Fruit fly (Drosophila melanogaster) whole organism, embryonic: Measurements from ENCODE around the gene Svil.

ENCODE experiments used
- Antp ChIP-seq: fragments of 200-800 bp; sonication (Bioruptor generic); optimal IDR thresholded peaks from 3 replicates; lab custom pipeline; 2016; ENCODE audit warnings: missing biosample characterization, missing genetic modification characterization
- CG10543 ChIP-seq: fragments of 200-800 bp; sonication (Bioruptor generic); optimal IDR thresholded peaks from 3 replicates; lab custom pipeline; 2017; ENCODE audit warnings: missing biosample characterization, mild to moderate bottlenecking, missing genetic modification characterization, moderate library complexity
- CG10565 ChIP-seq: fragments of 200-800 bp; sonication (Bioruptor generic); optimal IDR thresholded peaks from 3 replicates; lab custom pipeline; 2016; ENCODE audit warnings: missing biosample characterization, mild to moderate bottlenecking, missing genetic modification characterization
- CG11093 ChIP-seq: fragments of 200-800 bp; sonication (Bioruptor generic); IDR thresholded peaks from 3 replicates; pipeline ENCODE4 v1.3.6; 2022; ENCODE audit warnings: missing biosample characterization, missing genetic modification characterization
- CG11695 ChIP-seq: fragments of 200-800 bp; sonication (Bioruptor generic); IDR thresholded peaks from 3 replicates; pipeline ENCODE4 v1.3.6; 2022; ENCODE audit warnings: missing biosample characterization, missing genetic modification characterization
- CG12155 ChIP-seq: fragments of 200-800 bp; sonication (Bioruptor generic); optimal IDR thresholded peaks from 3 replicates; lab custom pipeline; 2016; ENCODE audit warnings: missing biosample characterization, missing genetic modification characterization
- CG12391 ChIP-seq: fragments of 200-800 bp; sonication (Bioruptor generic); optimal IDR thresholded peaks from 3 replicates; lab custom pipeline; 2018; ENCODE audit warnings: missing biosample characterization, mild to moderate bottlenecking, missing genetic modification characterization, moderate library complexity
- CG12659 ChIP-seq: fragments of 200-800 bp; sonication (Bioruptor generic); optimal IDR thresholded peaks from 3 replicates; lab custom pipeline; 2017; ENCODE audit warnings: mild to moderate bottlenecking, missing biosample characterization, missing genetic modification reagents, missing genetic modification characterization
- CG12942 ChIP-seq: fragments of 200-800 bp; sonication (Bioruptor generic); optimal IDR thresholded peaks from 3 replicates; lab custom pipeline; 2016; ENCODE audit warnings: missing biosample characterization, missing genetic modification characterization
- CG13775 ChIP-seq: fragments of 200-800 bp; sonication (Bioruptor generic); optimal IDR thresholded peaks from 3 replicates; lab custom pipeline; 2017; ENCODE audit warnings: missing biosample characterization, mild to moderate bottlenecking, missing genetic modification characterization
- CG14667 ChIP-seq: fragments of 200-800 bp; sonication (Bioruptor generic); IDR thresholded peaks from 2 replicates; pipeline ENCODE4 v1.3.6; 2022; ENCODE audit warnings: missing biosample characterization, missing genetic modification characterization
- CG14965 ChIP-seq: fragments of 200-800 bp; sonication (Bioruptor generic); optimal IDR thresholded peaks from 2 replicates; lab custom pipeline; 2016; ENCODE audit warnings: missing biosample characterization, missing genetic modification characterization, borderline replicate concordance
- CG15269 ChIP-seq: fragments of 200-800 bp; sonication (Bioruptor generic); optimal IDR thresholded peaks from 2 replicates; lab custom pipeline; 2018; ENCODE audit warnings: missing biosample characterization, mild to moderate bottlenecking, missing genetic modification characterization, moderate library complexity
- CG1602 ChIP-seq: fragments of 200-800 bp; sonication (Bioruptor generic); optimal IDR thresholded peaks from 3 replicates; lab custom pipeline; 2016; ENCODE audit warnings: missing biosample characterization, missing genetic modification characterization
- CG17361 ChIP-seq: fragments of 200-800 bp; sonication (Bioruptor generic); IDR thresholded peaks from 3 replicates; pipeline ENCODE4 v1.3.6; 2022; ENCODE audit warnings: missing biosample characterization, missing genetic modification characterization
- CG17912 ChIP-seq: fragments of 200-800 bp; sonication (Bioruptor generic); optimal IDR thresholded peaks from 2 replicates; lab custom pipeline; 2018; ENCODE audit warnings: missing biosample characterization, mild to moderate bottlenecking, missing genetic modification characterization
- CG1792 ChIP-seq: fragments of 200-800 bp; sonication (Bioruptor generic); optimal IDR thresholded peaks from 2 replicates; lab custom pipeline; 2016; ENCODE audit warnings: missing biosample characterization, missing genetic modification characterization
- CG18619 ChIP-seq: fragments of 200-800 bp; sonication (Bioruptor generic); optimal IDR thresholded peaks from 3 replicates; lab custom pipeline; 2017; ENCODE audit warnings: missing biosample characterization, mild to moderate bottlenecking, missing genetic modification characterization
- CG2129 ChIP-seq: fragments of 200-800 bp; sonication (Bioruptor generic); IDR thresholded peaks from 2 replicates; pipeline ENCODE4 v1.3.6; 2022; ENCODE audit warnings: missing biosample characterization, missing genetic modification characterization; ENCODE audit not compliant: partially characterized antibody
- CG2678 ChIP-seq: fragments of 200-800 bp; sonication (Bioruptor generic); optimal IDR thresholded peaks from 3 replicates; lab custom pipeline; 2019; ENCODE audit warnings: missing biosample characterization, mild to moderate bottlenecking, missing genetic modification characterization, moderate library complexity
- CG2712 ChIP-seq: fragments of 200-800 bp; optimal IDR thresholded peaks from 3 replicates; lab custom pipeline; 2019; ENCODE audit warnings: missing biosample characterization, mild to moderate bottlenecking, missing genetic modification characterization, moderate library complexity
- CG6654 ChIP-seq: fragments of 200-800 bp; sonication (Bioruptor generic); optimal IDR thresholded peaks from 2 replicates; lab custom pipeline; 2017; ENCODE audit warnings: missing biosample characterization, mild to moderate bottlenecking, missing genetic modification characterization
- CG7357 ChIP-seq: fragments of 200-800 bp; sonication (Bioruptor generic); IDR thresholded peaks from 3 replicates; pipeline ENCODE4 v1.3.6; 2022; ENCODE audit warnings: missing biosample characterization, missing genetic modification characterization
- CG8944 ChIP-seq: fragments of 200-800 bp; sonication (Bioruptor generic); optimal IDR thresholded peaks from 3 replicates; lab custom pipeline; 2016; ENCODE audit warnings: missing biosample characterization, missing genetic modification characterization
- CG9215 ChIP-seq: fragments of 200-800 bp; sonication (Bioruptor generic); IDR thresholded peaks from 2 replicates; pipeline ENCODE4 v1.3.6; 2022; ENCODE audit warnings: missing biosample characterization, missing genetic modification characterization
- CrebB ChIP-seq: fragments of 200-800 bp; sonication (Bioruptor generic); optimal IDR thresholded peaks from 3 replicates; lab custom pipeline; 2018; ENCODE audit warnings: missing biosample characterization, mild to moderate bottlenecking, missing genetic modification characterization
- Dp ChIP-seq: fragments of 200-800 bp; sonication (Bioruptor generic); optimal IDR thresholded peaks from 2 replicates; lab custom pipeline; 2018; ENCODE audit warnings: missing biosample characterization, mild to moderate bottlenecking, missing genetic modification characterization, moderate library complexity
- Elba2 ChIP-seq: fragments of 200-800 bp; sonication (Bioruptor generic); optimal IDR thresholded peaks from 3 replicates; lab custom pipeline; 2016; ENCODE audit warnings: missing biosample characterization, missing genetic modification characterization
- HLHmδ ChIP-seq: fragments of 200-800 bp; sonication (Bioruptor generic); optimal IDR thresholded peaks from 2 replicates; lab custom pipeline; 2018; ENCODE audit warnings: missing biosample characterization, mild to moderate bottlenecking, missing genetic modification characterization, moderate library complexity
- Hsf ChIP-seq: fragments of 200-800 bp; sonication (Bioruptor generic); optimal IDR thresholded peaks from 3 replicates; lab custom pipeline; 2016; ENCODE audit warnings: missing biosample characterization, missing genetic modification characterization
- Jarid2 ChIP-seq: fragments of 200-800 bp; sonication (Bioruptor generic); optimal IDR thresholded peaks from 3 replicates; lab custom pipeline; 2017; ENCODE audit warnings: mild to moderate bottlenecking, missing biosample characterization, missing genetic modification reagents, missing genetic modification characterization
- MESR4 ChIP-seq: fragments of 200-800 bp; sonication (Bioruptor generic); optimal IDR thresholded peaks from 2 replicates; lab custom pipeline; 2018; ENCODE audit warnings: missing biosample characterization, mild to moderate bottlenecking, missing genetic modification characterization, moderate library complexity
- NfI ChIP-seq: fragments of 200-800 bp; sonication (Bioruptor generic); optimal IDR thresholded peaks from 3 replicates; lab custom pipeline; 2018; ENCODE audit warnings: missing biosample characterization, mild to moderate bottlenecking, missing genetic modification characterization, moderate library complexity
- Side ChIP-seq: fragments of 200-800 bp; sonication (Bioruptor generic); optimal IDR thresholded peaks from 2 replicates; lab custom pipeline; 2016; ENCODE audit warnings: missing biosample characterization, missing genetic modification characterization
- Sin3A ChIP-seq: fragments of >200 bp; optimal IDR thresholded peaks from 2 replicates; lab custom pipeline; 2018
- crc ChIP-seq: fragments of 200-800 bp; sonication (Bioruptor generic); optimal IDR thresholded peaks from 2 replicates; lab custom pipeline; 2016; ENCODE audit warnings: missing biosample characterization, missing genetic modification characterization
- dan ChIP-seq: fragments of 200-800 bp; sonication (Bioruptor generic); IDR thresholded peaks from 2 replicates; pipeline ENCODE4 v1.3.6; 2022; ENCODE audit warnings: missing biosample characterization, missing genetic modification characterization
- exex ChIP-seq: fragments of 200-800 bp; sonication (Bioruptor generic); optimal IDR thresholded peaks from 4 replicates; lab custom pipeline; 2018; ENCODE audit warnings: missing biosample characterization, mild to moderate bottlenecking, missing genetic modification characterization, moderate library complexity
- fd96Cb ChIP-seq: fragments of 200-800 bp; sonication (Bioruptor generic); optimal IDR thresholded peaks from 2 replicates; lab custom pipeline; 2018; ENCODE audit warnings: missing biosample characterization, mild to moderate bottlenecking, missing genetic modification characterization, moderate library complexity
- gce ChIP-seq: fragments of 200-800 bp; sonication (Bioruptor generic); IDR thresholded peaks from 3 replicates; pipeline ENCODE4 v1.3.6; 2022; ENCODE audit warnings: missing biosample characterization, missing genetic modification characterization
- kah ChIP-seq: fragments of 200-800 bp; sonication (Bioruptor generic); optimal IDR thresholded peaks from 2 replicates; lab custom pipeline; 2018; ENCODE audit warnings: missing biosample characterization, mild to moderate bottlenecking, missing genetic modification characterization
- maf-S ChIP-seq: fragments of 200-800 bp; sonication (Bioruptor generic); optimal IDR thresholded peaks from 2 replicates; lab custom pipeline; 2016; ENCODE audit warnings: missing biosample characterization, missing genetic modification characterization
- mld ChIP-seq: fragments of 200-800 bp; sonication (Bioruptor generic); IDR thresholded peaks from 3 replicates; pipeline ENCODE4 v1.3.6; 2022; ENCODE audit warnings: missing biosample characterization, missing genetic modification characterization; ENCODE audit not compliant: partially characterized antibody
- nerfin-2 ChIP-seq: fragments of 200-800 bp; sonication (Bioruptor generic); IDR thresholded peaks from 2 replicates; pipeline ENCODE4 v1.3.6; 2022; ENCODE audit warnings: missing biosample characterization, missing genetic modification characterization; ENCODE audit not compliant: partially characterized antibody
- pb ChIP-seq: fragments of 200-800 bp; sonication (Bioruptor generic); optimal IDR thresholded peaks from 3 replicates; lab custom pipeline; 2016; ENCODE audit warnings: missing biosample characterization, missing genetic modification characterization
- repo ChIP-seq: fragments of 200-800 bp; sonication (Bioruptor generic); optimal IDR thresholded peaks from 2 replicates; lab custom pipeline; 2016; ENCODE audit warnings: missing biosample characterization, missing genetic modification characterization
- schlank ChIP-seq: fragments of 200-800 bp; sonication (Bioruptor generic); optimal IDR thresholded peaks from 2 replicates; lab custom pipeline; 2018; ENCODE audit warnings: missing biosample characterization, mild to moderate bottlenecking, missing genetic modification characterization
- ssp ChIP-seq: fragments of 200-800 bp; sonication (Bioruptor generic); IDR thresholded peaks from 2 replicates; pipeline ENCODE4 v1.3.6; 2022; ENCODE audit warnings: missing biosample characterization, missing genetic modification characterization
- twi ChIP-seq: fragments of 200-800 bp; optimal IDR thresholded peaks from 2 replicates; lab custom pipeline; 2019; ENCODE audit warnings: missing biosample characterization, mild to moderate bottlenecking, missing genetic modification characterization, moderate library complexity

The Svil gene

DNA sequence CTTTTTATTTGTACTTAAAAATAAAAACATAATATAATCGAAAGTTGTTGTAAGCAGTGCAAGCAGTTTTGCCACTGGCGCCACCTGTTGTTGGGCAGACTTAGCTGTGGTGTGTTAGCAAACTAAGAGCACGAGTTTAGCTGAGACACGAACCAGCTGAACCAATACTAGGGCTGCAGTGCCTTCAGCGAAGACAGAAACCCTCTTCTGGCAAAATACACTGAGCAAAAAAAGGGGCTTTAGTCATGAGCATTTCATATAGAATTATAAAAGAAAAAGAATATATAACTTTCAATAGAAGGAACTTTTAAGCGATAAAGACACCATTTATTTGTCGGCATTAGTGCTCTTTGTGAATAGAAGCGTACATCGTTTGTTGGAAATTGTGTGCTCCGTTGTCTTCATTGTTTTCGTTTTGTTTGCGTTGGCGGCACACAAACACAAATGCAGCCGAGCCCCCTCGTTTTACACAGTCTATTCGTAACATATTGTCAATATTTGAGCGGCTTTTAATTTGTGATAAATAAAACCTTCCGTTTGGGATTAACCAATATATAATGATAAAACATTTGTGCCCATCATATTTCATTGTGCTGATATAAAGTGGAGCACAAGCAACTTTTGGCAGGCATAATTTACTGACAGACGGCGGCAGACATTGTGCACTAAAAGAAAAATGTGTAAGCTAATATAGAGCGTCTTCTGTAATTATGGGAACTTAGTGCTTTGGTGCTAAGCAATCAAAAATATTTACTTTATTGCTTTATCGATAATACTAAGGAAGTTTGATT lies 154.1 kb downstream of the Svil start (continued):
- TF ChIP-seq CG17361 (GFP tag; lab: Robert Waterston, UW) (peak; percentile 69), twi (tag; lab: Kevin White, UChicago) (no peak), CG10565 (GFP tag; lab: Kevin White, UChicago) (no peak), maf-S (GFP tag; lab: Kevin White, UChicago) (peak; percentile 53), ssp (GFP tag; lab: Robert Waterston, UW) (peak; percentile 65), Jarid2 (GFP tag; lab: Kevin White, UChicago) (peak; percentile 52), MESR4 (GFP tag; lab: Kevin White, UChicago) (peak; percentile 18), CG2678 (tag; lab: Kevin White, UChicago) (peak; percentile 78), NfI (GFP tag; lab: Kevin White, UChicago) (peak; percentile 59), CG12391 (tag; lab: Kevin White, UChicago) (peak; percentile 73), CG9215 (peak; percentile 63), repo (GFP tag; lab: Kevin White, UChicago) (peak; percentile 23), CG17912 (GFP tag; lab: Kevin White, UChicago) (peak; percentile 66), CG14965 (GFP tag; lab: Kevin White, UChicago) (peak; percentile 99), Hsf (GFP tag; lab: Kevin White, UChicago) (peak; percentile 71), CG10543 (GFP tag; lab: Kevin White, UChicago) (peak; percentile 75), CG11695 (GFP tag; lab: Robert Waterston, UW) (peak; percentile 62), CG1792 (no peak), CG12659 (peak; percentile 66), mld (no peak), Antp (peak; percentile 45), fd96Cb (peak; percentile 59), Elba2 (GFP tag; lab: Kevin White, UChicago) (peak; percentile 13), CG6654 (peak; percentile 26), exex (tag; lab: Kevin White, UChicago) (peak; percentile 62), CG1602 (GFP tag; lab: Kevin White, UChicago) (peak; percentile 49), CG13775 (peak; percentile 64), kah (peak; percentile 31), nerfin-2 (GFP tag; lab: Robert Waterston, UW) (no peak), HLHmδ (GFP tag; lab: Kevin White, UChicago) (peak; percentile 59), gce (peak; percentile 72; the same call in 1 of the 3 replicates), dan (GFP tag; lab: Robert Waterston, UW) (no peak), Side (no peak), CrebB (peak; percentile 79), CG7357 (GFP tag; lab: Robert Waterston, UW) (peak; percentile 47; the same call in 1 of the 3 replicates), CG12155 (peak; percentile 55), CG12942 (GFP tag; lab: Kevin White, UChicago) (peak; percentile 21), pb (GFP tag; lab: Kevin White, UChicago) (no peak), Dp (GFP tag; lab: Kevin White, UChicago) (peak; percentile 15), Sin3A (lab: Kevin White, UChicago) (no peak), CG18619 (peak; percentile 70), CG11093 (GFP tag; lab: Robert Waterston, UW) (peak; percentile 16; the same call in 1 of the 3 replicates), schlank (tag; lab: Kevin White, UChicago) (peak; percentile 46), CG14667 (peak; percentile 57), crc (GFP tag; lab: Kevin White, UChicago) (no peak), CG8944 (GFP tag; lab: Kevin White, UChicago) (peak; percentile 51), CG15269 (tag; lab: Kevin White, UChicago) (peak; percentile 73), CG2129 (GFP tag; lab: Robert Waterston, UW) (no peak), CG2712 (tag; lab: Kevin White, UChicago) (peak; percentile 81)
